Worm (Caenorhabditis elegans) whole organism, young adult: ENCODE measurements around the gene B0464.6.
"Not testable (repeated sequence)": the region's sequence is repeated elsewhere in the genome, so short reads cannot be mapped to it uniquely, and the experiment has no call there.

Experiments used
- B0019.2 ChIP-seq: fragments of 200-800 bp; sonication (Bioruptor generic); conservative IDR thresholded peaks from 2 replicates; pipeline ENCODE4 v1.3.6; 2022; ENCODE audit warnings: missing genetic modification reagents, missing genetic modification characterization, missing compliant biosample characterization
- B0035.1 ChIP-seq: sonication (generic microtip); optimal IDR thresholded peaks from 2 replicates; lab custom pipeline; 2016; ENCODE audit warnings: missing genetic modification characterization, mild to moderate bottlenecking, missing compliant biosample characterization, missing genotype, missing genetic modification reagents
- C17E4.6 ChIP-seq: fragments of 200-800 bp; sonication (Bioruptor generic); IDR thresholded peaks from 2 replicates; pipeline ENCODE4 v1.3.6; 2022; ENCODE audit warnings: missing genetic modification reagents, missing genetic modification characterization, missing compliant biosample characterization
- F57C9.4 ChIP-seq: sonication (generic microtip); optimal IDR thresholded peaks from 2 replicates; lab custom pipeline; 2017; ENCODE audit warnings: mild to moderate bottlenecking, missing genetic modification characterization, missing compliant biosample characterization
- T07F8.4 ChIP-seq: sonication (generic microtip); optimal IDR thresholded peaks from 2 replicates; lab custom pipeline; 2016; ENCODE audit warnings: mild to moderate bottlenecking, missing genetic modification characterization, moderate library complexity, missing compliant biosample characterization
- Y53F4B.3 ChIP-seq: fragments of 200-800 bp; sonication (Bioruptor generic); IDR thresholded peaks from 2 replicates; pipeline ENCODE4 v1.3.6; 2022; ENCODE audit warnings: missing genetic modification reagents, missing genetic modification characterization, missing compliant biosample characterization
- Y56A3A.18 ChIP-seq: fragments of 200-800 bp; sonication (Bioruptor generic); IDR thresholded peaks from 2 replicates; pipeline ENCODE4 v1.3.6; 2022; ENCODE audit warnings: missing genetic modification reagents, missing genetic modification characterization, missing compliant biosample characterization
- akir-1 ChIP-seq: fragments of 200-800 bp; sonication (Bioruptor generic); optimal IDR thresholded peaks from 2 replicates; lab custom pipeline; 2018; ENCODE audit warnings: mild to moderate bottlenecking, missing genetic modification characterization, moderate library complexity, missing compliant biosample characterization
- attf-3 ChIP-seq: fragments of 200-800 bp; sonication (Bioruptor generic); conservative IDR thresholded peaks from 2 replicates; pipeline ENCODE4 v1.3.6; 2022; ENCODE audit warnings: missing genetic modification reagents, missing genetic modification characterization, missing compliant biosample characterization
- cebp-1 ChIP-seq, 2 experiments: fragments of 200-800 bp in 1 of 2; sonication (Bioruptor generic) in 1 of 2; sonication (generic microtip) in 1 of 2; IDR thresholded peaks in 1 of 2; optimal IDR thresholded peaks in 1 of 2; 2 replicates each; pipeline versions ENCODE4 v1.3.6 to Lab custom; 2017 to 2022; ENCODE audit warnings: missing compliant biosample characterization in 2 of 2, missing genetic modification characterization in 2 of 2, mild to moderate bottlenecking in 1 of 2, missing genetic modification reagents in 1 of 2, moderate library complexity in 1 of 2
- ceh-100 ChIP-seq: fragments of 200-800 bp; sonication (Bioruptor generic); IDR thresholded peaks from 2 replicates; pipeline ENCODE4 v1.3.6; 2022; ENCODE audit warnings: missing genetic modification reagents, missing genetic modification characterization, missing compliant biosample characterization
- ceh-27 ChIP-seq: fragments of 200-800 bp; sonication (Bioruptor generic); optimal IDR thresholded peaks from 2 replicates; lab custom pipeline; 2018; ENCODE audit warnings: mild to moderate bottlenecking, missing genetic modification characterization, moderate library complexity, missing compliant biosample characterization
- die-1 ChIP-seq: sonication (generic microtip); optimal IDR thresholded peaks from 2 replicates; lab custom pipeline; 2016; ENCODE audit warnings: missing genotype, mild to moderate bottlenecking, missing genetic modification characterization, missing compliant biosample characterization
- dox-1 ChIP-seq: fragments of 200-800 bp; sonication (Bioruptor generic); IDR thresholded peaks from 2 replicates; pipeline ENCODE4 v1.3.6; 2022; ENCODE audit warnings: missing genetic modification reagents, missing genetic modification characterization, missing compliant biosample characterization
- egl-44 ChIP-seq: fragments of 200-800 bp; sonication (Bioruptor generic); IDR thresholded peaks from 2 replicates; pipeline ENCODE4 v1.3.6; 2022; ENCODE audit warnings: missing genetic modification reagents, missing genetic modification characterization, missing compliant biosample characterization
- egrh-3 ChIP-seq: fragments of 200-800 bp; sonication (Bioruptor generic); IDR thresholded peaks from 2 replicates; pipeline ENCODE4 v1.3.6; 2022; ENCODE audit warnings: missing genetic modification reagents, missing genetic modification characterization, missing compliant biosample characterization
- hlh-26 ChIP-seq: fragments of 200-800 bp; sonication (Bioruptor generic); conservative IDR thresholded peaks from 2 replicates; pipeline ENCODE4 v1.3.6; 2022; ENCODE audit warnings: missing genetic modification reagents, missing genetic modification characterization, missing compliant biosample characterization
- hmg-1.2 ChIP-seq: fragments of 200-800 bp; sonication (Bioruptor generic); IDR thresholded peaks from 2 replicates; pipeline ENCODE4 v1.3.6; 2022; ENCODE audit warnings: missing genetic modification reagents, missing genetic modification characterization, missing compliant biosample characterization
- lin-26 ChIP-seq: fragments of 200-800 bp; sonication (Bioruptor generic); IDR thresholded peaks from 2 replicates; pipeline ENCODE4 v1.3.6; 2022; ENCODE audit warnings: missing genetic modification reagents, missing genetic modification characterization, missing compliant biosample characterization
- lin-35 ChIP-seq, 3 experiments: fragments of 150-350 bp in 2 of 3; sonication (generic microtip) in 1 of 3; optimal IDR thresholded peaks; 2 replicates each; lab custom pipeline; 2014 to 2018; ENCODE audit warnings: missing biosample characterization in 3 of 3, missing genetic modification characterization in 3 of 3, missing genetic modification reagents in 3 of 3
- lsl-1 ChIP-seq: fragments of 200-800 bp; sonication (Bioruptor generic); optimal IDR thresholded peaks from 2 replicates; lab custom pipeline; 2018; ENCODE audit warnings: mild to moderate bottlenecking, missing genetic modification characterization, moderate library complexity, missing compliant biosample characterization
- lsy-27 ChIP-seq: sonication (generic microtip); optimal IDR thresholded peaks from 2 replicates; lab custom pipeline; 2017; ENCODE audit warnings: missing genetic modification characterization, mild to moderate bottlenecking, missing compliant biosample characterization, antibody characterized with exemption, missing genotype, borderline replicate concordance; ENCODE audit not compliant: insufficient read depth
- mes-4 ChIP-seq: sonication (generic microtip); optimal IDR thresholded peaks from 2 replicates; lab custom pipeline; 2016; ENCODE audit warnings: missing genotype, missing genetic modification characterization, missing compliant biosample characterization
- nfyb-1 ChIP-seq: fragments of 200-800 bp; sonication (Bioruptor generic); IDR thresholded peaks from 2 replicates; pipeline ENCODE4 v1.3.6; 2022; ENCODE audit warnings: missing genetic modification reagents, missing genetic modification characterization, missing compliant biosample characterization
- nhr-120 ChIP-seq: fragments of 200-800 bp; sonication (Bioruptor generic); IDR thresholded peaks from 2 replicates; pipeline ENCODE4 v1.3.6; 2022; ENCODE audit warnings: missing genetic modification characterization, missing compliant biosample characterization
- nhr-179 ChIP-seq: sonication (generic microtip); optimal IDR thresholded peaks from 2 replicates; lab custom pipeline; 2016; ENCODE audit warnings: mild to moderate bottlenecking, missing genetic modification characterization, missing compliant biosample characterization
- pbrm-1 ChIP-seq: fragments of 200-800 bp; sonication (Bioruptor generic); IDR thresholded peaks from 2 replicates; pipeline ENCODE4 v1.3.6; 2022; ENCODE audit warnings: missing genetic modification reagents, missing genetic modification characterization, missing compliant biosample characterization
- rpc-1 ChIP-seq, 2 experiments: fragments of 150-350 bp in 1 of 2; sonication (generic microtip) in 1 of 2; optimal IDR thresholded peaks; 2 replicates each; lab custom pipeline; 2014 to 2018; ENCODE audit warnings: missing biosample characterization in 1 of 2, missing genetic modification characterization in 1 of 2, missing genetic modification reagents in 1 of 2, missing genotype in 1 of 2
- snpc-1.1 ChIP-seq: sonication (generic microtip); optimal IDR thresholded peaks from 2 replicates; lab custom pipeline; 2017; ENCODE audit warnings: missing genetic modification characterization, mild to moderate bottlenecking, missing compliant biosample characterization, antibody characterized with exemption, moderate library complexity, missing genotype, missing genetic modification reagents; ENCODE audit not compliant: insufficient read depth
- snpc-1.3 ChIP-seq: sonication (generic microtip); optimal IDR thresholded peaks from 2 replicates; lab custom pipeline; 2017; ENCODE audit warnings: missing genetic modification characterization, mild to moderate bottlenecking, missing compliant biosample characterization, antibody characterized with exemption, moderate library complexity, missing genotype, missing genetic modification reagents; ENCODE audit not compliant: insufficient read depth
- snpc-4 ChIP-seq, 5 experiments: fragments of 150-350 bp in 1 of 5; sonication (generic microtip) in 4 of 5; optimal IDR thresholded peaks; 2 replicates each; lab custom pipeline; 2014 to 2018; ENCODE audit warnings: missing genetic modification characterization in 5 of 5, missing biosample characterization in 3 of 5, antibody characterized with exemption in 2 of 5, mild to moderate bottlenecking in 2 of 5, missing compliant biosample characterization in 2 of 5, missing genotype in 2 of 5, moderate library complexity in 2 of 5, missing genetic modification reagents in 1 of 5
- tbp1 ChIP-seq: fragments of 200-800 bp; sonication (Bioruptor generic); optimal IDR thresholded peaks from 2 replicates; lab custom pipeline; 2018; ENCODE audit warnings: mild to moderate bottlenecking, missing genetic modification characterization, missing compliant biosample characterization
- unc-130 ChIP-seq: sonication (generic microtip); optimal IDR thresholded peaks from 2 replicates; lab custom pipeline; 2016; ENCODE audit warnings: missing genetic modification reagents, missing genetic modification characterization, missing compliant biosample characterization
- unc-62 ChIP-seq: fragments of 150-350 bp; optimal IDR thresholded peaks from 2 replicates; lab custom pipeline; 2014; ENCODE audit warnings: missing biosample characterization, missing genetic modification reagents, missing genetic modification characterization
- ztf-18 ChIP-seq: sonication (generic microtip); optimal IDR thresholded peaks from 2 replicates; lab custom pipeline; 2016; ENCODE audit warnings: missing genotype, mild to moderate bottlenecking, missing genetic modification characterization, missing compliant biosample characterization
- ztf-22 ChIP-seq: fragments of 200-800 bp; sonication (Bioruptor generic); optimal IDR thresholded peaks from 2 replicates; lab custom pipeline; 2018; ENCODE audit warnings: mild to moderate bottlenecking, missing genetic modification characterization, moderate library complexity, missing compliant biosample characterization

The B0464.6 gene

ce11 chrIII:9449351-9449750 lies 16.4 kb downstream of the B0464.6 start:
- TF ChIP-seq snpc-4 (GFP tag; optimal IDR thresholded peaks at IDR 0.05; lab: Kevin White, UChicago), result not testable (repeated sequence)
- TF ChIP-seq snpc-4 (tag; optimal IDR thresholded peaks at IDR 0.05; lab: Kevin White, UChicago) (peak in 2 of 4 experiments; percentile 81 to 86), snpc-1.1 (tag; lab: Kevin White, UChicago) (peak; percentile 76), tbp1 (peak; percentile 53), rpc-1 (optimal IDR thresholded peaks at IDR 0.05; lab: Kevin White, UChicago) (peak; percentile 32), rpc-1 (tag; optimal IDR thresholded peaks at IDR 0.05; lab: Kevin White, UChicago) (peak; percentile 64)

ce11 chrIII:9447634-9448033 lies 18.1 kb downstream of the B0464.6 start:
- TF ChIP-seq tbp1 (peak; percentile 33), rpc-1 (optimal IDR thresholded peaks at IDR 0.05; lab: Kevin White, UChicago) (peak; percentile 23), rpc-1 (tag; optimal IDR thresholded peaks at IDR 0.05; lab: Kevin White, UChicago) (peak; percentile 61), snpc-4 (tag; optimal IDR thresholded peaks at IDR 0.05; lab: Kevin White, UChicago) (peak in 2 of 4 experiments; percentile 82 to 88)
- TF ChIP-seq snpc-4 (GFP tag; optimal IDR thresholded peaks at IDR 0.05; lab: Kevin White, UChicago), result not testable (repeated sequence)

- TF ChIP-seq tbp1 (peak; percentile 26), rpc-1 (tag; optimal IDR thresholded peaks at IDR 0.05; lab: Kevin White, UChicago) (peak; percentile 50), snpc-4 (tag; optimal IDR thresholded peaks at IDR 0.05; lab: Kevin White, UChicago) (peak in 2 of 4 experiments; percentile 32 to 70)
- not testable (repeated sequence) for TF ChIP-seq rpc-1 (optimal IDR thresholded peaks at IDR 0.05; lab: Kevin White, UChicago); snpc-4 (GFP tag; optimal IDR thresholded peaks at IDR 0.05; lab: Kevin White, UChicago)
- TF ChIP-seq, all 124 proteins: peak for 3; not testable (repeated sequence) for 121
Measured at ce11 chrIII:9445699-9446098, 20.1 kb downstream of the B0464.6 start.

ce11 chrIII:9443417-9444027 lies 22.2 kb downstream of the B0464.6 start, which contains the start of gene pir-2:
TSS of gene pir-2 (minus strand) at chrIII:9443634.
- TF ChIP-seq hlh-26 (no peak), Y56A3A.18 (GFP tag; lab: Robert Waterston, UW) (no peak), unc-62 (GFP tag; lab: Kevin White, UChicago) (no peak), ceh-27 (GFP tag; lab: Kevin White, UChicago) (peak; percentile 70), die-1 (tag; lab: Kevin White, UChicago) (no peak), ceh-100 (GFP tag; lab: Robert Waterston, UW) (0 out of 2 replicates have a peak, but pooled peaks have one; percentile 20), ztf-18 (tag; lab: Kevin White, UChicago) (peak; percentile 46), snpc-1.3 (tag; lab: Kevin White, UChicago) (no peak), lin-26 (GFP tag; lab: Robert Waterston, UW) (no peak), nhr-179 (tag; lab: Kevin White, UChicago) (no peak), ztf-22 (no peak), nhr-120 (no peak), pbrm-1 (GFP tag; lab: Robert Waterston, UW) (peak; percentile 79), egrh-3 (GFP tag; lab: Robert Waterston, UW) (0 out of 2 replicates have a peak, but pooled peaks have one; percentile 9), lin-35 (GFP tag; optimal IDR thresholded peaks at IDR 0.05; lab: Kevin White, UChicago) (peak; percentile 3 to 89 (median 19)), nfyb-1 (GFP tag; lab: Robert Waterston, UW) (peak; percentile 87), B0019.2 (GFP tag; lab: Robert Waterston, UW) (0 out of 2 replicates have a peak, but pooled peaks have one; percentile 27), dox-1 (GFP tag; lab: Robert Waterston, UW) (peak; percentile 72), mes-4 (tag; lab: Kevin White, UChicago) (no peak), B0035.1 (tag; lab: Kevin White, UChicago) (no peak), snpc-4 (GFP tag; optimal IDR thresholded peaks at IDR 0.05; lab: Kevin White, UChicago) (no peak), snpc-4 (tag; optimal IDR thresholded peaks at IDR 0.05; lab: Kevin White, UChicago) (peak in 3 of 4 experiments; percentile 30 to 56 (median 53)), T07F8.4 (tag; lab: Kevin White, UChicago) (no peak), cebp-1 (GFP tag; IDR thresholded peaks at IDR 0.05; lab: Robert Waterston, UW) (no peak), cebp-1 (tag; optimal IDR thresholded peaks at IDR 0.05; lab: Kevin White, UChicago) (peak; percentile 72), F57C9.4 (tag; lab: Kevin White, UChicago) (no peak), lsl-1 (GFP tag; lab: Kevin White, UChicago) (peak; percentile 52), attf-3 (peak; percentile 55; the same call in 1 of the 2 replicates), akir-1 (GFP tag; lab: Kevin White, UChicago) (no peak), Y53F4B.3 (no peak), lsy-27 (tag; lab: Kevin White, UChicago) (no peak), C17E4.6 (GFP tag; lab: Robert Waterston, UW) (0 out of 2 replicates have a peak, but pooled peaks have one; percentile 10), hmg-1.2 (peak; percentile 57), unc-130 (GFP tag; lab: Kevin White, UChicago) (no peak), egl-44 (GFP tag; lab: Robert Waterston, UW) (no peak)
